Worm (Caenorhabditis elegans) whole organism, L2 larva: ENCODE measurements around the gene mnp-1.
A peak's percentile ranks its signal among the peaks of the same experiment; 100 is the strongest.

Source experiments
- C34F6.9 ChIP-seq: fragments of 150-350 bp; optimal IDR thresholded peaks from 2 replicates; lab custom pipeline; 2014; ENCODE audit warnings: missing biosample characterization, missing genetic modification characterization
- F13H6.1 ChIP-seq: sonication (generic microtip); optimal IDR thresholded peaks from 2 replicates; lab custom pipeline; 2016; ENCODE audit warnings: missing genetic modification characterization, missing compliant biosample characterization
- Y55F3AM.14 ChIP-seq: fragments of 200-800 bp; sonication (Bioruptor generic); optimal IDR thresholded peaks from 2 replicates; lab custom pipeline; 2018; ENCODE audit warnings: mild to moderate bottlenecking, missing genetic modification characterization, missing compliant biosample characterization
- ZK546.5 ChIP-seq: sonication (generic microtip); optimal IDR thresholded peaks from 2 replicates; lab custom pipeline; 2017; ENCODE audit warnings: missing biosample characterization, missing genetic modification characterization
- aly-2 ChIP-seq: fragments of 150-350 bp; optimal IDR thresholded peaks from 2 replicates; lab custom pipeline; 2014; ENCODE audit warnings: missing biosample characterization, missing genetic modification characterization
- ama-1 ChIP-seq: fragments of 150-350 bp; optimal IDR thresholded peaks from 2 replicates; lab custom pipeline; 2018; ENCODE audit warnings: inconsistent platforms
- blmp-1 ChIP-seq: sonication (generic microtip); optimal IDR thresholded peaks from 2 replicates; lab custom pipeline; 2017; ENCODE audit warnings: missing genetic modification characterization, mild to moderate bottlenecking, missing compliant biosample characterization, antibody characterized with exemption, moderate library complexity; ENCODE audit not compliant: insufficient read depth
- ceh-16 ChIP-seq: fragments of 150-350 bp; optimal IDR thresholded peaks from 2 replicates; lab custom pipeline; 2014; ENCODE audit warnings: missing biosample characterization, missing genetic modification characterization
- ceh-82 ChIP-seq: fragments of 150-350 bp; optimal IDR thresholded peaks from 2 replicates; lab custom pipeline; 2014; ENCODE audit warnings: missing biosample characterization, missing genetic modification characterization
- crh-2 ChIP-seq: sonication (generic microtip); optimal IDR thresholded peaks from 2 replicates; lab custom pipeline; 2017; ENCODE audit warnings: missing biosample characterization, missing genetic modification characterization
- dmd-4 ChIP-seq: sonication (generic microtip); optimal IDR thresholded peaks from 2 replicates; lab custom pipeline; 2017; ENCODE audit warnings: missing biosample characterization, missing genetic modification characterization
- egl-27 ChIP-seq: sonication (generic microtip); optimal IDR thresholded peaks from 3 replicates; lab custom pipeline; 2017; ENCODE audit warnings: missing biosample characterization, missing genetic modification reagents, missing genetic modification characterization
- elt-1 ChIP-seq: fragments of 150-350 bp; optimal IDR thresholded peaks from 2 replicates; lab custom pipeline; 2014; ENCODE audit warnings: missing biosample characterization, missing genetic modification characterization
- fos-1 ChIP-seq: fragments of 150-350 bp; optimal IDR thresholded peaks from 2 replicates; lab custom pipeline; 2014; ENCODE audit warnings: missing biosample characterization, missing genetic modification characterization
- gmeb-1 ChIP-seq: fragments of 150-350 bp; optimal IDR thresholded peaks from 2 replicates; lab custom pipeline; 2014; ENCODE audit warnings: missing biosample characterization, missing genetic modification characterization
- lsy-2 ChIP-seq, 2 experiments: fragments of 150-350 bp in 1 of 2; sonication (generic microtip) in 1 of 2; optimal IDR thresholded peaks; 2 replicates each; lab custom pipeline; 2014 to 2017; ENCODE audit warnings: missing biosample characterization in 2 of 2, missing genetic modification characterization in 2 of 2
- mab-5 ChIP-seq: fragments of 150-350 bp; optimal IDR thresholded peaks from 2 replicates; lab custom pipeline; 2014; ENCODE audit warnings: missing biosample characterization, missing genetic modification characterization
- mbf-1 ChIP-seq: sonication (generic microtip); optimal IDR thresholded peaks from 2 replicates; lab custom pipeline; 2017; ENCODE audit warnings: missing biosample characterization, missing genetic modification characterization
- nhr-10 ChIP-seq: sonication (generic microtip); optimal IDR thresholded peaks from 2 replicates; lab custom pipeline; 2017; ENCODE audit warnings: missing biosample characterization, missing genetic modification characterization
- nhr-11 ChIP-seq: fragments of 150-350 bp; optimal IDR thresholded peaks from 2 replicates; lab custom pipeline; 2014; ENCODE audit warnings: missing biosample characterization, missing genetic modification characterization
- nhr-129 ChIP-seq: fragments of 150-350 bp; optimal IDR thresholded peaks from 2 replicates; lab custom pipeline; 2014; ENCODE audit warnings: missing biosample characterization, missing genetic modification characterization
- nhr-21 ChIP-seq: fragments of 150-350 bp; optimal IDR thresholded peaks from 2 replicates; lab custom pipeline; 2014; ENCODE audit warnings: missing biosample characterization, missing genetic modification characterization
- nhr-23 ChIP-seq: fragments of 150-350 bp; optimal IDR thresholded peaks from 2 replicates; lab custom pipeline; 2014; ENCODE audit warnings: missing biosample characterization, missing genetic modification reagents, missing genetic modification characterization
- nhr-237 ChIP-seq: fragments of 150-350 bp; optimal IDR thresholded peaks from 2 replicates; lab custom pipeline; 2014; ENCODE audit warnings: missing biosample characterization, missing genetic modification characterization
- nhr-25 ChIP-seq: fragments of 150-350 bp; sonication (generic microtip); optimal IDR thresholded peaks from 3 replicates; lab custom pipeline; 2014; ENCODE audit warnings: missing biosample characterization, missing genetic modification characterization
- nhr-6 ChIP-seq: fragments of 150-350 bp; optimal IDR thresholded peaks from 2 replicates; lab custom pipeline; 2014; ENCODE audit warnings: missing biosample characterization, missing genetic modification characterization
- sem-4 ChIP-seq: fragments of 150-350 bp; optimal IDR thresholded peaks from 2 replicates; lab custom pipeline; 2014; ENCODE audit warnings: missing biosample characterization, missing genetic modification reagents, missing genetic modification characterization
- skn-1 ChIP-seq: sonication (generic microtip); optimal IDR thresholded peaks from 2 replicates; lab custom pipeline; 2017; ENCODE audit warnings: missing biosample characterization, missing genetic modification characterization
- sma-3 ChIP-seq: sonication (generic microtip); optimal IDR thresholded peaks from 2 replicates; lab custom pipeline; 2016; ENCODE audit warnings: missing genetic modification reagents, missing genetic modification characterization, missing compliant biosample characterization
- sma-9 ChIP-seq, 2 experiments: fragments of 150-350 bp in 1 of 2; sonication (generic microtip) in 1 of 2; optimal IDR thresholded peaks; 2 replicates each; lab custom pipeline; 2014 to 2016; ENCODE audit warnings: missing genetic modification characterization in 2 of 2, mild to moderate bottlenecking in 1 of 2, missing biosample characterization in 1 of 2, missing compliant biosample characterization in 1 of 2, missing genetic modification reagents in 1 of 2, moderate library complexity in 1 of 2
- snpc-4 ChIP-seq: fragments of 150-350 bp; optimal IDR thresholded peaks from 2 replicates; lab custom pipeline; 2014; ENCODE audit warnings: missing biosample characterization, missing genetic modification characterization
- unc-39 ChIP-seq: fragments of 150-350 bp; optimal IDR thresholded peaks from 2 replicates; lab custom pipeline; 2014; ENCODE audit warnings: missing biosample characterization, missing genetic modification characterization
- unc-55 ChIP-seq: fragments of 150-350 bp; sonication (generic microtip); optimal IDR thresholded peaks from 3 replicates; lab custom pipeline; 2014; ENCODE audit warnings: missing biosample characterization, missing genetic modification reagents, missing genetic modification characterization
- unc-62 ChIP-seq: fragments of 150-350 bp; optimal IDR thresholded peaks from 2 replicates; lab custom pipeline; 2014; ENCODE audit warnings: missing biosample characterization, missing genetic modification reagents, missing genetic modification characterization
- ztf-1 ChIP-seq: fragments of 200-800 bp; sonication (Bioruptor generic); conservative IDR thresholded peaks from 2 replicates; pipeline ENCODE4 v1.3.6; 2022; ENCODE audit warnings: missing genetic modification characterization, missing compliant biosample characterization
- ztf-11 ChIP-seq: sonication (generic microtip); optimal IDR thresholded peaks from 2 replicates; lab custom pipeline; 2017; ENCODE audit warnings: missing biosample characterization, missing genetic modification characterization
- ztf-4 ChIP-seq: fragments of 150-350 bp; optimal IDR thresholded peaks from 2 replicates; lab custom pipeline; 2014; ENCODE audit warnings: missing biosample characterization, missing genetic modification characterization

mnp-1 gene

ce11 chrIII:4349799-4350198 lies 6.6 kb upstream of the mnp-1 start, which contains the start of gene B0285.6:
B0285.6 (plus strand) TSS chrIII:4350099.
- TF ChIP-seq skn-1 (tag; lab: Kevin White, UChicago) = no peak
- no peak for TF ChIP-seq unc-39
- TF ChIP-seq nhr-11 = no peak
- TF ChIP-seq unc-62 (GFP tag; lab: Kevin White, UChicago) = no peak
- no peak for TF ChIP-seq nhr-6 (tag; lab: Kevin White, UChicago)
- TF ChIP-seq nhr-21 = no peak
- no peak for TF ChIP-seq mbf-1 (tag; lab: Kevin White, UChicago)
- TF ChIP-seq nhr-237 (tag; lab: Kevin White, UChicago) = no peak
- no peak for TF ChIP-seq ztf-1
- no peak for TF ChIP-seq ztf-11 (tag; lab: Kevin White, UChicago)

- TF ChIP-seq fos-1 (peak; percentile 78), nhr-11 (no peak), skn-1 (tag; lab: Kevin White, UChicago) (no peak), snpc-4 (tag; lab: Kevin White, UChicago) (no peak), ama-1 (lab: Kevin White, UChicago) (no peak), nhr-129 (tag; lab: Kevin White, UChicago) (peak; percentile 22)
Measured at ce11 chrIII:4357438-4357837, 1.0 kb downstream of the mnp-1 start.

- TF ChIP-seq nhr-23 (tag; lab: Kevin White, UChicago) (no peak), sem-4 (no peak), F13H6.1 (tag; lab: Kevin White, UChicago) (peak; percentile 45), lsy-2 (tag; optimal IDR thresholded peaks at IDR 0.05; lab: Kevin White, UChicago) (peak in 1 of 2 experiments; percentile 15), sma-9 (GFP tag; optimal IDR thresholded peaks at IDR 0.05; lab: Kevin White, UChicago) (peak; percentile 3), sma-9 (tag; optimal IDR thresholded peaks at IDR 0.05; lab: Kevin White, UChicago) (no peak), mab-5 (tag; lab: Kevin White, UChicago) (peak; percentile 49)
Measured at ce11 chrIII:4358345-4358744, 2.0 kb downstream of the mnp-1 start.

- TF ChIP-seq gmeb-1 (tag; lab: Kevin White, UChicago) (no peak), lsy-2 (tag; optimal IDR thresholded peaks at IDR 0.05; lab: Kevin White, UChicago) (peak in 1 of 2 experiments; percentile 2)
Measured at ce11 chrIII:4359208-4359607, 2.8 kb downstream of the mnp-1 start.

- TF ChIP-seq elt-1 (tag; lab: Kevin White, UChicago) (no peak), ceh-16 (tag; lab: Kevin White, UChicago) (no peak), Y55F3AM.14 (GFP tag; lab: Kevin White, UChicago) (no peak), nhr-25 (tag; lab: Kevin White, UChicago) (no peak), nhr-10 (tag; lab: Kevin White, UChicago) (no peak), fos-1 (no peak), nhr-237 (tag; lab: Kevin White, UChicago) (no peak), sma-9 (GFP tag; optimal IDR thresholded peaks at IDR 0.05; lab: Kevin White, UChicago) (no peak), sma-9 (tag; optimal IDR thresholded peaks at IDR 0.05; lab: Kevin White, UChicago) (no peak), egl-27 (tag; lab: Kevin White, UChicago) (no peak), ztf-4 (no peak), gmeb-1 (tag; lab: Kevin White, UChicago) (no peak)
Measured at ce11 chrIII:4359900-4360299, 3.5 kb downstream of the mnp-1 start.

- TF ChIP-seq F13H6.1 (tag; lab: Kevin White, UChicago) (peak; percentile 17), sma-3 (peak; percentile 31), fos-1 (peak; percentile 28), ZK546.5 (tag; lab: Kevin White, UChicago) (no peak)
- TF ChIP-seq, all 48 proteins: peak for 3
Measured at ce11 chrIII:4362332-4362731, 5.9 kb downstream of the mnp-1 start.

- no peak for TF ChIP-seq ZK546.5 (tag; lab: Kevin White, UChicago)
- no peak for TF ChIP-seq sma-3
- TF ChIP-seq aly-2 = no peak
- no peak for TF ChIP-seq nhr-237 (tag; lab: Kevin White, UChicago)
- peak; percentile 42 for TF ChIP-seq unc-55 (GFP tag; lab: Kevin White, UChicago)
- TF ChIP-seq sma-9 (GFP tag; optimal IDR thresholded peaks at IDR 0.05; lab: Kevin White, UChicago) = no peak
- no peak for TF ChIP-seq sma-9 (tag; optimal IDR thresholded peaks at IDR 0.05; lab: Kevin White, UChicago)
- TF ChIP-seq fos-1 = peak; percentile 29
- TF ChIP-seq skn-1 (tag; lab: Kevin White, UChicago) = no peak
- TF ChIP-seq C34F6.9 = peak; percentile 24
- TF ChIP-seq nhr-25 (tag; lab: Kevin White, UChicago) = no peak
- no peak for TF ChIP-seq nhr-6 (tag; lab: Kevin White, UChicago)
- TF ChIP-seq ztf-11 (tag; lab: Kevin White, UChicago) = no peak
- TF ChIP-seq dmd-4 = no peak
- no peak for TF ChIP-seq ama-1 (lab: Kevin White, UChicago)
- no peak for TF ChIP-seq elt-1 (tag; lab: Kevin White, UChicago)
- peak in 1 of 2 experiments; percentile 10 for TF ChIP-seq lsy-2 (tag; optimal IDR thresholded peaks at IDR 0.05; lab: Kevin White, UChicago)
- TF ChIP-seq snpc-4 (tag; lab: Kevin White, UChicago) = no peak
- TF ChIP-seq crh-2 = no peak
- TF ChIP-seq ceh-82 (tag; lab: Kevin White, UChicago) = no peak
- TF ChIP-seq mbf-1 (tag; lab: Kevin White, UChicago) = no peak
- no peak for TF ChIP-seq nhr-129 (tag; lab: Kevin White, UChicago)
- no peak for TF ChIP-seq blmp-1 (tag; lab: Kevin White, UChicago)
- TF ChIP-seq nhr-11 = no peak
- no peak for TF ChIP-seq ztf-1
- no peak for TF ChIP-seq egl-27 (tag; lab: Kevin White, UChicago)
- TF ChIP-seq, all 48 proteins: peak for 4
Measured at ce11 chrIII:4364974-4365373, 8.6 kb downstream of the mnp-1 start, which contains the start of gene ckb-1. ckb-1 (plus strand) TSS chrIII:4365274.
